Worm (Caenorhabditis elegans) whole organism, L4/young adult: ENCODE measurements around the gene htrl-1.

Experiments used
- dao-5 ChIP-seq: sonication (generic microtip); optimal IDR thresholded peaks from 2 replicates; lab custom pipeline; 2016; ENCODE audit warnings: missing genotype, missing genetic modification characterization, moderate library complexity, missing compliant biosample characterization
- him-1 ChIP-seq: sonication (generic microtip); optimal IDR thresholded peaks from 2 replicates; lab custom pipeline; 2016; ENCODE audit warnings: missing genotype, missing genetic modification reagents, missing genetic modification characterization, missing compliant biosample characterization

- TF ChIP-seq dao-5 (no peak), him-1 (tag; lab: Kevin White, UChicago) (no peak)
Observed at ce11 chrV:11532535-11532853, 36.3 kb upstream of the htrl-1 start.
